Worm (Caenorhabditis elegans) whole organism, young adult: ENCODE data around the gene C15H7.3.

Experiments
- F22D6.2 ChIP-seq: sonication (generic microtip); optimal IDR thresholded peaks from 2 replicates; lab custom pipeline; 2016; ENCODE audit warnings: mild to moderate bottlenecking, missing genetic modification characterization, missing compliant biosample characterization
- Y53G8AR.9 ChIP-seq: fragments of 200-800 bp; sonication (Bioruptor generic); conservative IDR thresholded peaks from 2 replicates; pipeline ENCODE4 v1.3.6; 2022; ENCODE audit warnings: missing genetic modification reagents, missing genetic modification characterization, missing compliant biosample characterization
- attf-3 ChIP-seq: fragments of 200-800 bp; sonication (Bioruptor generic); conservative IDR thresholded peaks from 2 replicates; pipeline ENCODE4 v1.3.6; 2022; ENCODE audit warnings: missing genetic modification reagents, missing genetic modification characterization, missing compliant biosample characterization
- bed-1 ChIP-seq: fragments of 200-800 bp; sonication (Bioruptor generic); IDR thresholded peaks from 2 replicates; pipeline ENCODE4 v1.3.6; 2022; ENCODE audit warnings: missing genetic modification reagents, missing genetic modification characterization, missing compliant biosample characterization
- cebp-1 ChIP-seq, 2 experiments: fragments of 200-800 bp in 1 of 2; sonication (Bioruptor generic) in 1 of 2; sonication (generic microtip) in 1 of 2; IDR thresholded peaks in 1 of 2; optimal IDR thresholded peaks in 1 of 2; 2 replicates each; pipeline versions ENCODE4 v1.3.6 to Lab custom; 2017 to 2022; ENCODE audit warnings: missing compliant biosample characterization in 2 of 2, missing genetic modification characterization in 2 of 2, mild to moderate bottlenecking in 1 of 2, missing genetic modification reagents in 1 of 2, moderate library complexity in 1 of 2
- ceh-27 ChIP-seq: fragments of 200-800 bp; sonication (Bioruptor generic); optimal IDR thresholded peaks from 2 replicates; lab custom pipeline; 2018; ENCODE audit warnings: mild to moderate bottlenecking, missing genetic modification characterization, moderate library complexity, missing compliant biosample characterization
- ceh-40 ChIP-seq: fragments of 200-800 bp; sonication (Bioruptor generic); IDR thresholded peaks from 2 replicates; pipeline ENCODE4 v1.3.6; 2022; ENCODE audit warnings: missing genetic modification characterization, missing compliant biosample characterization
- dox-1 ChIP-seq: fragments of 200-800 bp; sonication (Bioruptor generic); IDR thresholded peaks from 2 replicates; pipeline ENCODE4 v1.3.6; 2022; ENCODE audit warnings: missing genetic modification reagents, missing genetic modification characterization, missing compliant biosample characterization
- egrh-3 ChIP-seq: fragments of 200-800 bp; sonication (Bioruptor generic); IDR thresholded peaks from 2 replicates; pipeline ENCODE4 v1.3.6; 2022; ENCODE audit warnings: missing genetic modification reagents, missing genetic modification characterization, missing compliant biosample characterization
- ekl-4 ChIP-seq: fragments of 200-800 bp; sonication (Bioruptor generic); IDR thresholded peaks from 2 replicates; pipeline ENCODE4 v1.3.6; 2022; ENCODE audit warnings: missing genetic modification reagents, missing genetic modification characterization, missing compliant biosample characterization
- hlh-12 ChIP-seq: sonication (generic microtip); optimal IDR thresholded peaks from 2 replicates; lab custom pipeline; 2016; ENCODE audit warnings: missing genetic modification characterization, missing compliant biosample characterization
- hmg-1.2 ChIP-seq: fragments of 200-800 bp; sonication (Bioruptor generic); IDR thresholded peaks from 2 replicates; pipeline ENCODE4 v1.3.6; 2022; ENCODE audit warnings: missing genetic modification reagents, missing genetic modification characterization, missing compliant biosample characterization
- hrde-1 ChIP-seq: sonication (generic microtip); optimal IDR thresholded peaks from 2 replicates; lab custom pipeline; 2016; ENCODE audit warnings: missing genetic modification characterization, mild to moderate bottlenecking, missing compliant biosample characterization, moderate library complexity, missing genotype, missing genetic modification reagents, borderline replicate concordance
- lin-35 ChIP-seq, 3 experiments: fragments of 150-350 bp in 2 of 3; sonication (generic microtip) in 1 of 3; optimal IDR thresholded peaks; 2 replicates each; lab custom pipeline; 2014 to 2018; ENCODE audit warnings: missing biosample characterization in 3 of 3, missing genetic modification characterization in 3 of 3, missing genetic modification reagents in 3 of 3
- madf-10 ChIP-seq: sonication (generic microtip); optimal IDR thresholded peaks from 2 replicates; lab custom pipeline; 2016; ENCODE audit warnings: mild to moderate bottlenecking, missing genetic modification characterization, missing compliant biosample characterization
- madf-6 ChIP-seq: fragments of 200-800 bp; sonication (Bioruptor generic); IDR thresholded peaks from 2 replicates; pipeline ENCODE4 v1.3.6; 2022; ENCODE audit warnings: missing genetic modification reagents, missing genetic modification characterization, missing compliant biosample characterization
- mes-4 ChIP-seq: sonication (generic microtip); optimal IDR thresholded peaks from 2 replicates; lab custom pipeline; 2016; ENCODE audit warnings: missing genotype, missing genetic modification characterization, missing compliant biosample characterization
- nfyb-1 ChIP-seq: fragments of 200-800 bp; sonication (Bioruptor generic); IDR thresholded peaks from 2 replicates; pipeline ENCODE4 v1.3.6; 2022; ENCODE audit warnings: missing genetic modification reagents, missing genetic modification characterization, missing compliant biosample characterization
- nhr-120 ChIP-seq: fragments of 200-800 bp; sonication (Bioruptor generic); IDR thresholded peaks from 2 replicates; pipeline ENCODE4 v1.3.6; 2022; ENCODE audit warnings: missing genetic modification characterization, missing compliant biosample characterization
- nhr-27 ChIP-seq: fragments of 200-800 bp; sonication (Bioruptor generic); optimal IDR thresholded peaks from 2 replicates; lab custom pipeline; 2018; ENCODE audit warnings: mild to moderate bottlenecking, missing genetic modification characterization, moderate library complexity, missing compliant biosample characterization
- nhr-80 ChIP-seq: sonication (generic microtip); optimal IDR thresholded peaks from 2 replicates; lab custom pipeline; 2016; ENCODE audit warnings: missing genetic modification characterization, missing compliant biosample characterization
- pbrm-1 ChIP-seq: fragments of 200-800 bp; sonication (Bioruptor generic); IDR thresholded peaks from 2 replicates; pipeline ENCODE4 v1.3.6; 2022; ENCODE audit warnings: missing genetic modification reagents, missing genetic modification characterization, missing compliant biosample characterization
- rcor-1 ChIP-seq: fragments of 200-800 bp; sonication (Bioruptor generic); IDR thresholded peaks from 2 replicates; pipeline ENCODE4 v1.3.6; 2022; ENCODE audit warnings: missing genetic modification reagents, missing genetic modification characterization, missing compliant biosample characterization
- repo-1 ChIP-seq: sonication (generic microtip); optimal IDR thresholded peaks from 2 replicates; lab custom pipeline; 2017; ENCODE audit warnings: mild to moderate bottlenecking, missing genetic modification characterization, missing compliant biosample characterization
- sdz-38 ChIP-seq: sonication (generic microtip); optimal IDR thresholded peaks from 2 replicates; lab custom pipeline; 2016; ENCODE audit warnings: missing genotype, missing genetic modification characterization, missing compliant biosample characterization
- snpc-1.1 ChIP-seq: sonication (generic microtip); optimal IDR thresholded peaks from 2 replicates; lab custom pipeline; 2017; ENCODE audit warnings: missing genetic modification characterization, mild to moderate bottlenecking, missing compliant biosample characterization, antibody characterized with exemption, moderate library complexity, missing genotype, missing genetic modification reagents; ENCODE audit not compliant: insufficient read depth
- snpc-3.4 ChIP-seq: sonication (generic microtip); optimal IDR thresholded peaks from 2 replicates; lab custom pipeline; 2017; ENCODE audit warnings: missing genetic modification characterization, mild to moderate bottlenecking, missing compliant biosample characterization, antibody characterized with exemption, moderate library complexity, missing genotype, missing genetic modification reagents
- sptf-2 ChIP-seq: fragments of 200-800 bp; sonication (Bioruptor generic); optimal IDR thresholded peaks from 2 replicates; lab custom pipeline; 2018; ENCODE audit warnings: mild to moderate bottlenecking, missing genetic modification characterization, missing compliant biosample characterization
- tbp1 ChIP-seq: fragments of 200-800 bp; sonication (Bioruptor generic); optimal IDR thresholded peaks from 2 replicates; lab custom pipeline; 2018; ENCODE audit warnings: mild to moderate bottlenecking, missing genetic modification characterization, missing compliant biosample characterization
- tbx-9 ChIP-seq: sonication (generic microtip); optimal IDR thresholded peaks from 2 replicates; lab custom pipeline; 2016; ENCODE audit warnings: borderline replicate concordance, missing genetic modification characterization, inconsistent platforms, missing compliant biosample characterization
- xnd-1 ChIP-seq: sonication (generic microtip); optimal IDR thresholded peaks from 2 replicates; lab custom pipeline; 2016; ENCODE audit warnings: missing genotype, missing genetic modification reagents, missing genetic modification characterization, missing compliant biosample characterization
- zfh-2 ChIP-seq: fragments of 200-800 bp; sonication (Bioruptor generic); conservative IDR thresholded peaks from 2 replicates; pipeline ENCODE4 v1.3.6; 2022; ENCODE audit warnings: missing genetic modification reagents, missing genetic modification characterization, missing compliant biosample characterization
- ztf-18 ChIP-seq: sonication (generic microtip); optimal IDR thresholded peaks from 2 replicates; lab custom pipeline; 2016; ENCODE audit warnings: missing genotype, mild to moderate bottlenecking, missing genetic modification characterization, missing compliant biosample characterization
- ztf-26 ChIP-seq: sonication (generic microtip); optimal IDR thresholded peaks from 2 replicates; lab custom pipeline; 2017; ENCODE audit warnings: missing genetic modification characterization, missing compliant biosample characterization
- ztf-28 ChIP-seq: fragments of 200-800 bp; sonication (Bioruptor generic); IDR thresholded peaks from 2 replicates; pipeline ENCODE4 v1.3.6; 2022; ENCODE audit warnings: missing genetic modification reagents, missing genetic modification characterization, missing compliant biosample characterization
- ztf-6 ChIP-seq: fragments of 200-800 bp; sonication (Bioruptor generic); IDR thresholded peaks from 2 replicates; pipeline ENCODE4 v1.3.6; 2022; ENCODE audit warnings: missing genetic modification reagents, missing genetic modification characterization, missing compliant biosample characterization

The C15H7.3 gene

DNA sequence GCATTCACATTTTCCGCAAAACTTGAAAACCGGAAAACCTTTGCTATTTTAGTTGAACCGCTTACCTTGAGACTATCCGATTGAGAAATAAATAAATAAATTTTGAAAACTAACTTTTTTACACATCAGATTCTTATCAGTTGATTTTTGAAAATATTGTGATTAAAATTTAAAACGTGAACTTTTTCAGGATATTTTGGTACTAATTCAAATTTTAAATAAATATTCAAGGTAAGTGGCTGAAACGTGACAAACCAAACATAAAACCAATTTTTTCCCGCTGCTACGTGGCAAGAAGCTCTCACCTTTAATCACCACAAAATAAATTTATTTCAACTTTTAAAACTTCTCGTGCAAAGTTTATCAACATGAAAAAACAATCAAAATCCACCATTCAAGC, at the start of gene C15H7.3:
Gene C15H7.3, minus strand, starts transcription at position 101 of the 400 bp plus-strand sequence.
- no peak for TF ChIP-seq hrde-1 (tag; lab: Kevin White, UChicago)
- TF ChIP-seq tbp1, result no peak
- TF ChIP-seq cebp-1 (GFP tag; IDR thresholded peaks at IDR 0.05; lab: Robert Waterston, UW), result no peak
- no peak for TF ChIP-seq cebp-1 (tag; optimal IDR thresholded peaks at IDR 0.05; lab: Kevin White, UChicago)
- TF ChIP-seq, all 124 proteins: peak for 0

- TF ChIP-seq ceh-27 (GFP tag; lab: Kevin White, UChicago) (peak; percentile 36), ztf-26 (tag; lab: Kevin White, UChicago) (no peak), ztf-6 (GFP tag; lab: Robert Waterston, UW) (peak; percentile 45; the same call in 1 of the 2 replicates), mes-4 (tag; lab: Kevin White, UChicago) (no peak), ztf-18 (tag; lab: Kevin White, UChicago) (no peak), nfyb-1 (GFP tag; lab: Robert Waterston, UW) (0 out of 2 replicates have a peak, but pooled peaks have one; percentile 12), ceh-40 (GFP tag; lab: Robert Waterston, UW) (0 out of 2 replicates have a peak, but pooled peaks have one; percentile 18), attf-3 (GFP tag; lab: Robert Waterston, UW) (no peak), hmg-1.2 (GFP tag; lab: Robert Waterston, UW) (0 out of 2 replicates have a peak, but pooled peaks have one; percentile 22), madf-10 (tag; lab: Kevin White, UChicago) (no peak), egrh-3 (GFP tag; lab: Robert Waterston, UW) (no peak), snpc-1.1 (tag; lab: Kevin White, UChicago) (no peak), bed-1 (GFP tag; lab: Robert Waterston, UW) (no peak), repo-1 (tag; lab: Kevin White, UChicago) (no peak), rcor-1 (GFP tag; lab: Robert Waterston, UW) (no peak), zfh-2 (peak; percentile 49; the same call in 1 of the 2 replicates), sptf-2 (GFP tag; lab: Kevin White, UChicago) (no peak), dox-1 (GFP tag; lab: Robert Waterston, UW) (no peak), snpc-3.4 (tag; lab: Kevin White, UChicago) (no peak), hlh-12 (tag; lab: Kevin White, UChicago) (no peak), nhr-120 (no peak), xnd-1 (tag; lab: Kevin White, UChicago) (no peak), ztf-28 (GFP tag; lab: Robert Waterston, UW) (no peak), ekl-4 (GFP tag; lab: Robert Waterston, UW) (0 out of 2 replicates have a peak, but pooled peaks have one; percentile 17), nhr-80 (tag; lab: Kevin White, UChicago) (no peak), cebp-1 (GFP tag; IDR thresholded peaks at IDR 0.05; lab: Robert Waterston, UW) (no peak), cebp-1 (tag; optimal IDR thresholded peaks at IDR 0.05; lab: Kevin White, UChicago) (no peak), tbx-9 (tag; lab: Kevin White, UChicago) (no peak), F22D6.2 (no peak), Y53G8AR.9 (no peak), madf-6 (GFP tag; lab: Robert Waterston, UW) (no peak)
Observed at ce11 chrIII:9700114-9700690, 48.4 kb upstream of the C15H7.3 start.

- TF ChIP-seq nhr-27 (tag; lab: Kevin White, UChicago) (no peak), pbrm-1 (GFP tag; lab: Robert Waterston, UW) (no peak), sdz-38 (tag; lab: Kevin White, UChicago) (no peak), nfyb-1 (GFP tag; lab: Robert Waterston, UW) (no peak), lin-35 (GFP tag; optimal IDR thresholded peaks at IDR 0.05; lab: Kevin White, UChicago) (no peak)
Observed at ce11 chrIII:9699576-9699975, 47.8 kb upstream of the C15H7.3 start, which contains the start of gene tlk-1. TSS of gene tlk-1 (plus strand) at chrIII:9699876.
